Fruit fly (Drosophila melanogaster) whole organism, adult: ENCODE results near the gene CG9391.

Source experiments
- CG5204 ChIP-seq: fragments of 200-800 bp; sonication (Bioruptor generic); optimal IDR thresholded peaks from 2 replicates; lab custom pipeline; 2016; ENCODE audit warnings: missing biosample characterization, missing genetic modification characterization
- Mnt ChIP-seq: fragments of 200-800 bp; sonication (Bioruptor generic); optimal IDR thresholded peaks from 2 replicates; lab custom pipeline; 2016; ENCODE audit warnings: missing biosample characterization, mild to moderate bottlenecking, missing genetic modification characterization
- tj ChIP-seq: fragments of 200-800 bp; sonication (Bioruptor generic); optimal IDR thresholded peaks from 3 replicates; lab custom pipeline; 2017; ENCODE audit warnings: missing biosample characterization, mild to moderate bottlenecking, missing genetic modification characterization, moderate library complexity

dm6 chr3L:21230762-21231161 lies 37.4 kb downstream of the CG9391 start:
- no peak for TF ChIP-seq Mnt (GFP tag; lab: Kevin White, UChicago)
- no peak for TF ChIP-seq CG5204
- TF ChIP-seq tj, result no peak
